Worm (Caenorhabditis elegans) whole organism, mixed stage, embryonic: Measurements from ENCODE around the gene ttc-7.

Source experiments
- M03D4.4 ChIP-seq: sonication (generic microtip); optimal IDR thresholded peaks from 2 replicates; lab custom pipeline; 2017; ENCODE audit warnings: mild to moderate bottlenecking, missing genetic modification characterization, missing compliant biosample characterization
- bed-3 ChIP-seq: fragments of 200-800 bp; sonication (Bioruptor generic); optimal IDR thresholded peaks from 3 replicates; lab custom pipeline; 2018; ENCODE audit warnings: mild to moderate bottlenecking, missing genetic modification characterization, moderate library complexity, missing compliant biosample characterization
- blmp-1 ChIP-seq: fragments of 150-350 bp; optimal IDR thresholded peaks from 2 replicates; lab custom pipeline; 2014; ENCODE audit warnings: missing biosample characterization, missing genetic modification characterization
- ceh-39 ChIP-seq: fragments of 150-350 bp; optimal IDR thresholded peaks from 2 replicates; lab custom pipeline; 2014; ENCODE audit warnings: missing biosample characterization, missing genetic modification characterization
- ceh-43 ChIP-seq: fragments of 200-800 bp; sonication (Bioruptor generic); optimal IDR thresholded peaks from 2 replicates; lab custom pipeline; 2018; ENCODE audit warnings: mild to moderate bottlenecking, missing genetic modification characterization, moderate library complexity, missing compliant biosample characterization
- ceh-83 ChIP-seq: fragments of 200-800 bp; sonication (Bioruptor generic); optimal IDR thresholded peaks from 2 replicates; lab custom pipeline; 2018; ENCODE audit warnings: mild to moderate bottlenecking, missing genetic modification characterization, missing compliant biosample characterization
- ces-1 ChIP-seq: fragments of 150-350 bp; optimal IDR thresholded peaks from 2 replicates; lab custom pipeline; 2014; ENCODE audit warnings: missing biosample characterization, missing genetic modification reagents, missing genetic modification characterization
- cnd-1 ChIP-seq: fragments of 200-800 bp; sonication (Bioruptor generic); optimal IDR thresholded peaks from 2 replicates; lab custom pipeline; 2018; ENCODE audit warnings: mild to moderate bottlenecking, missing genetic modification characterization, missing compliant biosample characterization
- drap-1 ChIP-seq: fragments of 200-800 bp; sonication (Bioruptor generic); optimal IDR thresholded peaks from 3 replicates; lab custom pipeline; 2018; ENCODE audit warnings: mild to moderate bottlenecking, missing genetic modification characterization, missing compliant biosample characterization
- elt-1 ChIP-seq: sonication (generic microtip); optimal IDR thresholded peaks from 2 replicates; lab custom pipeline; 2017; ENCODE audit warnings: missing genetic modification characterization, mild to moderate bottlenecking, missing compliant biosample characterization, antibody characterized with exemption, moderate library complexity, borderline replicate concordance; ENCODE audit not compliant: insufficient read depth
- elt-3 ChIP-seq: fragments of 150-350 bp; optimal IDR thresholded peaks from 2 replicates; lab custom pipeline; 2014; ENCODE audit warnings: missing biosample characterization, missing genetic modification characterization
- flh-1 ChIP-seq: fragments of 200-800 bp; sonication (Bioruptor generic); optimal IDR thresholded peaks from 2 replicates; lab custom pipeline; 2018; ENCODE audit warnings: mild to moderate bottlenecking, missing genetic modification characterization, moderate library complexity, missing compliant biosample characterization
- ham-2 ChIP-seq: fragments of 200-800 bp; sonication (Bioruptor generic); optimal IDR thresholded peaks from 2 replicates; lab custom pipeline; 2018; ENCODE audit warnings: mild to moderate bottlenecking, missing genetic modification characterization, missing compliant biosample characterization
- hlh-1 ChIP-seq: fragments of 150-350 bp; optimal IDR thresholded peaks from 2 replicates; lab custom pipeline; 2014; ENCODE audit warnings: missing biosample characterization, missing genetic modification reagents, missing genetic modification characterization
- lin-13 ChIP-seq: fragments of 150-350 bp; optimal IDR thresholded peaks from 2 replicates; lab custom pipeline; 2014; ENCODE audit warnings: missing biosample characterization, missing genetic modification characterization
- lin-32 ChIP-seq: fragments of 200-800 bp; sonication (Bioruptor generic); optimal IDR thresholded peaks from 2 replicates; lab custom pipeline; 2018; ENCODE audit warnings: mild to moderate bottlenecking, missing genetic modification characterization, missing compliant biosample characterization
- lsy-2 ChIP-seq: fragments of 150-350 bp; optimal IDR thresholded peaks from 2 replicates; lab custom pipeline; 2014; ENCODE audit warnings: missing biosample characterization, missing genetic modification characterization
- mab-5 ChIP-seq: fragments of 150-350 bp; optimal IDR thresholded peaks from 2 replicates; lab custom pipeline; 2014; ENCODE audit warnings: missing biosample characterization, missing genetic modification characterization
- mep-1 ChIP-seq: fragments of 150-350 bp; optimal IDR thresholded peaks from 2 replicates; lab custom pipeline; 2017; ENCODE audit warnings: missing biosample characterization, missing genetic modification reagents, missing genetic modification characterization, inconsistent platforms
- mls-2 ChIP-seq: sonication (generic microtip); optimal IDR thresholded peaks from 2 replicates; lab custom pipeline; 2016; ENCODE audit warnings: mild to moderate bottlenecking, missing genetic modification characterization, moderate library complexity, missing compliant biosample characterization
- nhr-12 ChIP-seq: fragments of 150-350 bp; optimal IDR thresholded peaks from 2 replicates; lab custom pipeline; 2014; ENCODE audit warnings: missing biosample characterization, missing genetic modification characterization
- nhr-2 ChIP-seq: fragments of 150-350 bp; optimal IDR thresholded peaks from 2 replicates; lab custom pipeline; 2014; ENCODE audit warnings: missing biosample characterization, missing genetic modification characterization
- nhr-237 ChIP-seq: fragments of 150-350 bp; optimal IDR thresholded peaks from 2 replicates; lab custom pipeline; 2014; ENCODE audit warnings: missing biosample characterization, missing genetic modification characterization
- nhr-28 ChIP-seq: fragments of 150-350 bp; optimal IDR thresholded peaks from 2 replicates; lab custom pipeline; 2014; ENCODE audit warnings: missing biosample characterization, missing genetic modification characterization
- nhr-76 ChIP-seq: sonication (generic microtip); optimal IDR thresholded peaks from 2 replicates; lab custom pipeline; 2017; ENCODE audit warnings: missing biosample characterization, missing genetic modification characterization
- pha-4 ChIP-seq: fragments of 150-350 bp; optimal IDR thresholded peaks from 2 replicates; lab custom pipeline; 2018; ENCODE audit warnings: missing biosample characterization, missing genetic modification reagents, missing genetic modification characterization
- sem-2 ChIP-seq: fragments of 200-800 bp; sonication (Bioruptor generic); optimal IDR thresholded peaks from 2 replicates; lab custom pipeline; 2018; ENCODE audit warnings: mild to moderate bottlenecking, missing genetic modification characterization, missing compliant biosample characterization
- snpc-4 ChIP-seq: fragments of 150-350 bp; optimal IDR thresholded peaks from 2 replicates; lab custom pipeline; 2014; ENCODE audit warnings: missing biosample characterization, missing genetic modification characterization
- sptf-1 ChIP-seq: sonication (generic microtip); optimal IDR thresholded peaks from 2 replicates; lab custom pipeline; 2017; ENCODE audit warnings: mild to moderate bottlenecking, missing genetic modification characterization, moderate library complexity, missing compliant biosample characterization
- tbx-8 ChIP-seq: fragments of 200-800 bp; sonication (Bioruptor generic); optimal IDR thresholded peaks from 2 replicates; lab custom pipeline; 2018; ENCODE audit warnings: mild to moderate bottlenecking, missing genetic modification characterization, moderate library complexity, missing compliant biosample characterization
- unc-120 ChIP-seq: sonication (generic microtip); optimal IDR thresholded peaks from 2 replicates; lab custom pipeline; 2017; ENCODE audit warnings: missing genetic modification characterization, missing compliant biosample characterization; ENCODE audit not compliant: poor library complexity, severe bottlenecking
- unc-39 ChIP-seq: fragments of 150-350 bp; optimal IDR thresholded peaks from 2 replicates; lab custom pipeline; 2014; ENCODE audit warnings: missing biosample characterization, missing genetic modification characterization
- unc-62 ChIP-seq: fragments of 150-350 bp; optimal IDR thresholded peaks from 2 replicates; lab custom pipeline; 2014; ENCODE audit warnings: missing biosample characterization, missing genetic modification reagents, missing genetic modification characterization
- zip-8 ChIP-seq: fragments of 150-350 bp; optimal IDR thresholded peaks from 2 replicates; lab custom pipeline; 2014; ENCODE audit warnings: missing biosample characterization, missing genetic modification characterization
- ztf-11 ChIP-seq: fragments of 150-350 bp; optimal IDR thresholded peaks from 2 replicates; lab custom pipeline; 2014; ENCODE audit warnings: missing biosample characterization, missing genetic modification characterization

The ttc-7 gene

DNA sequence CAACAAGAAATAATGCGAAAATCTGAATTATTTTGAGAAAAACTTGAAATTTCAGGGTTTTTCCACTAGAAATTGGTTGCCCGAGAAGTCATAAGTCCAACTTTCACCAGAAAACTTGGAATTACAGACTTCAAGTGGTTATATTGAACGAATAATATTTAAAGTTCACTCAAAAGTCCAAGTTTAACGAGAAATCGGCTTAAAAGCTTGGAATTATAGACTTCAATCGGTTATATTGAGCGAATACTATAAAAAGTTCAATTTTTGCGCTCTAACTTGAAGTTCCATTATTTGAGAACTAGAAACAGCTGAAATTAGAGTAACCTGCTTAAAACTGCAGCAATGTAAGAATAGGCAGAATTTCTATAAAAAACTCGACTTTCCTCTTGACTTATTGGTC is 61.9 kb downstream of the ttc-7 start:
- TF ChIP-seq unc-120 (tag; lab: Kevin White, UChicago) (no peak), ces-1 (GFP tag; lab: Kevin White, UChicago) (no peak), sem-2 (GFP tag; lab: Kevin White, UChicago) (no peak), unc-39 (no peak), nhr-28 (tag; lab: Kevin White, UChicago) (no peak), ceh-39 (tag; lab: Kevin White, UChicago) (no peak), ham-2 (GFP tag; lab: Kevin White, UChicago) (no peak), M03D4.4 (tag; lab: Kevin White, UChicago) (no peak), elt-1 (no peak), nhr-12 (tag; lab: Kevin White, UChicago) (no peak), ceh-43 (no peak), nhr-2 (no peak), unc-62 (GFP tag; lab: Kevin White, UChicago) (no peak), mep-1 (no peak), flh-1 (no peak), ztf-11 (tag; lab: Kevin White, UChicago) (no peak), bed-3 (GFP tag; lab: Kevin White, UChicago) (no peak), tbx-8 (GFP tag; lab: Kevin White, UChicago) (no peak), blmp-1 (no peak)

- TF ChIP-seq M03D4.4 (tag; lab: Kevin White, UChicago): no peak
- peak; percentile 86 for TF ChIP-seq ces-1 (GFP tag; lab: Kevin White, UChicago)
Observed at ce11 chrIII:1922516-1922915, 62.3 kb downstream of the ttc-7 start.

DNA sequence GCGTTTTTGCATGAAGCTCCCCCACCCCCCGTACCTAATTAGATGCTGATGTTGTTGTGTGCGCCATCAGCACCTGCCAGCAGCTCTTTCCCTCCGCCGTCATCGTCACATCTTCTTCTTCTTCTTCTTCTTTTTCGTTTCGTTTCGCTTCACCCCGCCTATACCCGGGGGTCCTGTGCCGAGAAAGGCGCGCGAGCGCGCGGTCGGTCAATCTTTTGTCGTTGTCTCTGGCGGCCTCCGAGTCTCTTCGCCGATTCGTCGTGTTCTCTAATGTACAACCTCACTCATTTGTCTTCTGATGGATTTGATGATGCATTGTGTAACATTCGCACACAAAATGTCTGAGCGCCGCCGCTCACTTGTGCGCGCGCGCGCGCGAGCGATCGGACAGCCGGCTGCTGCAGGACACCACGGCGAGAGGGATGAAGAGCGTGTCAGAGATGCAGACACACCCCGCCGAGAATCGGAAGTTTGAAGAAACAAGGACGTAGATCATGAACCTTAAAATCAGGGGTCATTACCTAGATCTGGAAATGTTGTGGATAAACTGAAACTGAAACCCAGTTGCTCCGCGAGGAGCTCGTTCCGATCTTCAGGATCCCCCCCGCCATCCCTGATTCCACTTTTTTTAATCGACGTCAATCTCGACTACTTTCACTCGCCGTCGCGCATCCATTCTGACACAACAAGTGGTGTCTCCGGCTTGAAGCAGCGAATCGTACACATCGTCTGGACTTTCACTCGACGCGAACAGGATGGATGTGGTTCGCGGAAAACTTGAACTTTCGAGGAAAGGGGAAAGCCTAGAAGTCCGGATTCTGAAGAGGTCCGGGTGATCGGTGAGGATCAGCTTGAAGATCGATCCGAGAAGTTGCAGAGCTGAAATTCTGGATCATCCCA is 63.4 kb downstream of the ttc-7 start:
- TF ChIP-seq ces-1 (GFP tag; lab: Kevin White, UChicago) (peak; percentile 82), sptf-1 (tag; lab: Kevin White, UChicago) (peak; percentile 89), mep-1 (peak; percentile 79), nhr-76 (tag; lab: Kevin White, UChicago) (no peak), nhr-12 (tag; lab: Kevin White, UChicago) (peak; percentile 3), ceh-43 (peak; percentile 29), M03D4.4 (tag; lab: Kevin White, UChicago) (peak; percentile 72), lin-32 (GFP tag; lab: Kevin White, UChicago) (no peak), nhr-237 (tag; lab: Kevin White, UChicago) (peak; percentile 78), elt-1 (no peak), snpc-4 (tag; lab: Kevin White, UChicago) (no peak), tbx-8 (GFP tag; lab: Kevin White, UChicago) (peak; percentile 74), lin-13 (tag; lab: Kevin White, UChicago) (no peak), bed-3 (GFP tag; lab: Kevin White, UChicago) (peak; percentile 42), unc-39 (no peak), nhr-28 (tag; lab: Kevin White, UChicago) (no peak), ceh-83 (GFP tag; lab: Kevin White, UChicago) (peak; percentile 11), drap-1 (GFP tag; lab: Kevin White, UChicago) (peak; percentile 64), ztf-11 (tag; lab: Kevin White, UChicago) (peak; percentile 42), cnd-1 (tag; lab: Kevin White, UChicago) (peak; percentile 31), ceh-39 (tag; lab: Kevin White, UChicago) (no peak), ham-2 (GFP tag; lab: Kevin White, UChicago) (peak; percentile 98), mls-2 (tag; lab: Kevin White, UChicago) (peak; percentile 83), hlh-1 (tag; lab: Kevin White, UChicago) (peak; percentile 94), mab-5 (tag; lab: Kevin White, UChicago) (peak; percentile 42), nhr-2 (peak; percentile 47), flh-1 (no peak), blmp-1 (peak; percentile 60), sem-2 (GFP tag; lab: Kevin White, UChicago) (no peak), zip-8 (tag; lab: Kevin White, UChicago) (no peak), elt-3 (tag; lab: Kevin White, UChicago) (peak; percentile 30), unc-62 (GFP tag; lab: Kevin White, UChicago) (peak; percentile 98), unc-120 (tag; lab: Kevin White, UChicago) (peak; percentile 94), lsy-2 (tag; lab: Kevin White, UChicago) (peak; percentile 52), pha-4 (tag; lab: Kevin White, UChicago) (peak; percentile 91)
